Fruit fly (Drosophila melanogaster) S2 (cell line): ENCODE results near the gene CG15312.

Source experiments
- CG8478 ChIP-seq: fragments of >200 bp; optimal IDR thresholded peaks from 2 replicates; lab custom pipeline; 2018
- CTCF ChIP-seq, 2 experiments: fragments of >200 bp; optimal IDR thresholded peaks; 2 replicates each; lab custom pipeline; 2018

DNA sequence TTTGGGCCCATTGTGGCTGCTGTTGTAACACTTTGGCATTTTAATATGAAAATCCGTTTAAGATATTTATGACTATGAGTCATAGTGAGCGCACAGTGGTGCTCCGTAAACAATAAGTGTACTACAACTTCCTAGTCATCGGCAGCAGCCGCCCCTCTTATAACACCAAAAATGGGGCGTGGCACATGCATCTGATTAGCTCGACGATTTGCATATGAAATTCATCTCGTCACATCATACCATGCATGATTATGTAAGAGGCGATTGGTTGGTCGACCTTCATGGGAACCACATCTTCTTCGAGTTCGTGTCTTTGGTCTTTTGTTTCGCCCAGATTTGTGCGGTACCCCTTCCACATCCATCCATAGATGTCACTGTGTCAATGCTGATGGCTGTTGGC lies 40.9 kb downstream of the CG15312 start:
- no peak for TF ChIP-seq CTCF (optimal IDR thresholded peaks at IDR 0.05; lab: Kevin White, UChicago)
- TF ChIP-seq CG8478 (lab: Kevin White, UChicago) = no peak
